Worm (Caenorhabditis elegans) whole organism, L2 larva: ENCODE measurements around the gene srt-67.

Source experiments
- R02D3.7 ChIP-seq: fragments of 150-350 bp; optimal IDR thresholded peaks from 2 replicates; lab custom pipeline; 2014; ENCODE audit warnings: missing biosample characterization, missing genetic modification characterization
- elt-3 ChIP-seq: sonication (generic microtip); optimal IDR thresholded peaks from 2 replicates; lab custom pipeline; 2017; ENCODE audit warnings: missing biosample characterization, missing genetic modification characterization
- nhr-77 ChIP-seq: fragments of 150-350 bp; optimal IDR thresholded peaks from 2 replicates; lab custom pipeline; 2014; ENCODE audit warnings: missing biosample characterization, missing genetic modification characterization
- sem-4 ChIP-seq: fragments of 150-350 bp; optimal IDR thresholded peaks from 2 replicates; lab custom pipeline; 2014; ENCODE audit warnings: missing biosample characterization, missing genetic modification reagents, missing genetic modification characterization
- skn-1 ChIP-seq: sonication (generic microtip); optimal IDR thresholded peaks from 2 replicates; lab custom pipeline; 2017; ENCODE audit warnings: missing biosample characterization, missing genetic modification characterization
- ztf-11 ChIP-seq: sonication (generic microtip); optimal IDR thresholded peaks from 2 replicates; lab custom pipeline; 2017; ENCODE audit warnings: missing biosample characterization, missing genetic modification characterization

ce11 chrV:5252016-5252415 is 5.2 kb downstream of the srt-67 start, which contains the start of gene srt-68:
- TF ChIP-seq sem-4 (tag; lab: Kevin White, UChicago) (no peak), elt-3 (tag; lab: Kevin White, UChicago) (no peak), ztf-11 (tag; lab: Kevin White, UChicago) (no peak), nhr-77 (tag; lab: Kevin White, UChicago) (no peak), skn-1 (tag; lab: Kevin White, UChicago) (no peak), R02D3.7 (no peak)
